Fruit fly (Drosophila melanogaster) whole organism, embryonic: ENCODE results near the gene Nepl13.
A peak's percentile ranks its signal among the peaks of the same experiment; 100 is the strongest.

Experiments used
- CG12104 ChIP-seq: fragments of 200-800 bp; sonication (Bioruptor generic); optimal IDR thresholded peaks from 3 replicates; lab custom pipeline; 2016; ENCODE audit warnings: missing biosample characterization, missing genetic modification characterization
- CG15479 ChIP-seq: fragments of 200-800 bp; sonication (Bioruptor generic); optimal IDR thresholded peaks from 3 replicates; lab custom pipeline; 2019; ENCODE audit warnings: missing biosample characterization, mild to moderate bottlenecking, missing genetic modification characterization, moderate library complexity
- CG6175 ChIP-seq: fragments of 200-800 bp; sonication (Bioruptor generic); IDR thresholded peaks from 3 replicates; pipeline ENCODE4 v1.3.6; 2022; ENCODE audit warnings: missing biosample characterization, missing genetic modification characterization
- CG8089 ChIP-seq: fragments of 200-800 bp; sonication (Bioruptor generic); optimal IDR thresholded peaks from 3 replicates; lab custom pipeline; 2016; ENCODE audit warnings: missing biosample characterization, missing genetic modification characterization
- Ets65A ChIP-seq: fragments of 200-800 bp; sonication (Bioruptor generic); peaks from one replicate; lab custom pipeline; 2016; ENCODE audit warnings: missing biosample characterization, missing genetic modification characterization
- Taf1 ChIP-seq: fragments of 200-800 bp; sonication (Bioruptor generic); IDR thresholded peaks from 2 replicates; pipeline ENCODE4 v1.3.6; 2022; ENCODE audit warnings: missing biosample characterization, missing genetic modification characterization
- lab ChIP-seq: fragments of 200-800 bp; sonication (Bioruptor generic); optimal IDR thresholded peaks from 3 replicates; lab custom pipeline; 2017; ENCODE audit warnings: missing biosample characterization, missing genetic modification characterization, mild to moderate bottlenecking, moderate library complexity, missing genetic modification reagents
- sens-2 ChIP-seq: fragments of 200-800 bp; sonication (Bioruptor generic); IDR thresholded peaks from 2 replicates; pipeline ENCODE4 v1.3.6; 2022; ENCODE audit warnings: missing biosample characterization, missing genetic modification characterization

DNA sequence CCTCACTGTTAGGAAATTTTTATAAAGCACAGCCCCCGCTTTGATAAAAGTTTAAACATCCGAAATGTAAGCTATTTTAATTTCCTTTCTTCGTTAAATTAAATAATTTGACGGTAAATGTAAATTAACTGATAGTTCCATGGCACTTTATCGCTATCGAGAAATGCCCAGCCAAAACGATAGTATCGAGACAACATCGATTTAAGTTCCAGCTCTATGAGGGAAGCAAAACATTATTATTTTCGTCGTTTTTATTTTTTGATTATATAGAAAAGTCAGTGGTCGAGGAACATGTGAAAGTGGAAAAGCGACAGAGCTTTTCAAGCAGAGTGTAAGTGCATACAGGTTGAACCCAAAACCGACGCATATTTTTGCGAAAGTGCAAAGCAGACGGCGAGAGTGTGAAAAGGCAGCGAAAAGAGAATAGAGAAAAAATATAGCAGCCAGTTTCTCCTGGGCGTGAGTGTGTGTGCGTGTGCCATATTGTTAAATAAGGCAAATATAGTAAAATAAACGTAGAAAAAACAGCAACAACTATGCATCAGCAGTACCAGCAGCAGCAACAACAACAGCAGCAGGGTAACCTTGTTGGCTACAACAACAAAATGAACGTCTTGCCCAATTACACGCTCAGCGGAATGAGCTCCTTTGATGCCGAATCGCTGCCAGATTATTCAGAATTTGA is 34.0 kb downstream of the Nepl13 start, which contains the start of gene CG45049:
- TF ChIP-seq lab (peak; percentile 33), CG8089 (no peak), sens-2 (no peak), CG12104 (GFP tag; lab: Kevin White, UChicago) (no peak), CG15479 (GFP tag; lab: Kevin White, UChicago) (no peak), Taf1 (no peak), Ets65A (peak; percentile 35), CG6175 (GFP tag; lab: Robert Waterston, UW) (no peak)
